Worm (Caenorhabditis elegans): Measurements from ENCODE around the gene F31D4.2.

DNA sequence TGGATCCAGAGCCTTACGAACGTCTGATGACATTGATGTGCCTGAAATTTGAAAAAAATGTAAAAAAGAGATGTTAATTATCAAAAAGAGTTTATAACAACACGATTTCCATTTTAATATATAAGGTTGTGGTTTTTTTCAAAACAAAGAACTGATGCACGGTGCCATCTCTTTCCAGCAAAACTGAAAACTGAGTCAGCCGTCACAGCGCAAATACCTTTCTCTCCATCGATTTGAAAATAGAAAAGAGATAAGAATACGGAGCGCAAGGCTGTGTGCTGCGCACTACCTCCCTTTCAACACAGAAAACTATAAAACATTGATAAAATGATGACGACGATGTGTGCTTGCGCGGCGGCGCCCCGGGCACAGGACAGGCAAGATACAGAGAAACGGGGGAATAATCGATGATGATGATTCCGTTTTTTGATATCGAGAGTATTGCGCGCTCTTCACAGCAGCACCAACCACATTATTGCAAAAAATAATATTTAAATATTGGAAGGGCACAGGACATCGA lies 52.9 kb downstream of the F31D4.2 start, which contains the start of gene Y44A6D.3:
- TF ChIP-seq nhr-237 (tag; optimal IDR thresholded peaks at IDR 0.05) (no peak), daf-12 (tag; optimal IDR thresholded peaks at IDR 0.05) (no peak), nhr-12 (tag; optimal IDR thresholded peaks at IDR 0.05) (no peak), ztf-4 (tag; optimal IDR thresholded peaks at IDR 0.05) (no peak), fkh-10 (GFP tag; optimal IDR thresholded peaks at IDR 0.05) (no peak), mml-1 (tag; optimal IDR thresholded peaks at IDR 0.05) (no peak)

Data from whole organism, L3 larva.